Worm (Caenorhabditis elegans) whole organism, L4/young adult: ENCODE results near the gene mtg-1.

ENCODE experiments used
- W03F9.2 ChIP-seq: fragments of 150-350 bp; optimal IDR thresholded peaks from 2 replicates; lab custom pipeline; 2014; ENCODE audit warnings: missing biosample characterization, missing genetic modification characterization
- dao-5 ChIP-seq: sonication (generic microtip); optimal IDR thresholded peaks from 2 replicates; lab custom pipeline; 2016; ENCODE audit warnings: missing genotype, missing genetic modification characterization, moderate library complexity, missing compliant biosample characterization
- him-1 ChIP-seq: sonication (generic microtip); optimal IDR thresholded peaks from 2 replicates; lab custom pipeline; 2016; ENCODE audit warnings: missing genotype, missing genetic modification reagents, missing genetic modification characterization, missing compliant biosample characterization

mtg-1 gene

ce11 chrIII:1558441-1559159, 25.0 kb downstream of the mtg-1 start, which contains the start of the genes eelo-1 and Y67D2.2:
Gene eelo-1, minus strand, starts transcription at chrIII:1558529.
Gene Y67D2.2, plus strand, starts transcription at chrIII:1558800.
- TF ChIP-seq him-1 (tag; lab: Kevin White, UChicago) (no peak), W03F9.2 (tag; lab: Kevin White, UChicago) (peak; percentile 62)

- no peak for TF ChIP-seq him-1 (tag; lab: Kevin White, UChicago)
- no peak for TF ChIP-seq dao-5 (tag; lab: Kevin White, UChicago)
- no peak for TF ChIP-seq W03F9.2 (tag; lab: Kevin White, UChicago)
Observed at ce11 chrIII:1570006-1570405, 36.4 kb downstream of the mtg-1 start, which contains the start of gene rep-1. Gene rep-1, plus strand, starts transcription at chrIII:1570306.

ce11 chrIII:1575651-1576050, 42.1 kb downstream of the mtg-1 start:
- TF ChIP-seq dao-5 (tag; lab: Kevin White, UChicago) (no peak), W03F9.2 (tag; lab: Kevin White, UChicago) (no peak), him-1 (tag; lab: Kevin White, UChicago) (no peak)

- TF ChIP-seq W03F9.2 (tag; lab: Kevin White, UChicago) (no peak), dao-5 (tag; lab: Kevin White, UChicago) (no peak), him-1 (tag; lab: Kevin White, UChicago) (no peak)
Observed at ce11 chrIII:1576451-1576850, 42.9 kb downstream of the mtg-1 start, which contains the start of gene Y22D7AL.7. Gene Y22D7AL.7, plus strand, starts transcription at chrIII:1576751.

- no peak for TF ChIP-seq dao-5 (tag; lab: Kevin White, UChicago)
- TF ChIP-seq W03F9.2 (tag; lab: Kevin White, UChicago), result no peak
- no peak for TF ChIP-seq him-1 (tag; lab: Kevin White, UChicago)
Observed at ce11 chrIII:1578566-1578965, 45.0 kb downstream of the mtg-1 start.

- TF ChIP-seq W03F9.2 (tag; lab: Kevin White, UChicago) (no peak), him-1 (tag; lab: Kevin White, UChicago) (no peak), dao-5 (tag; lab: Kevin White, UChicago) (no peak)
Observed at ce11 chrIII:1579001-1579400, 45.4 kb downstream of the mtg-1 start.

- TF ChIP-seq him-1 (tag; lab: Kevin White, UChicago) (no peak), W03F9.2 (tag; lab: Kevin White, UChicago) (no peak), dao-5 (tag; lab: Kevin White, UChicago) (no peak)
Observed at ce11 chrIII:1580142-1580541, 46.6 kb downstream of the mtg-1 start.

- TF ChIP-seq dao-5 (tag; lab: Kevin White, UChicago) (no peak), W03F9.2 (tag; lab: Kevin White, UChicago) (no peak)
Observed at ce11 chrIII:1583529-1583928, 50.0 kb downstream of the mtg-1 start.

ce11 chrIII:1584216-1584715, 50.7 kb downstream of the mtg-1 start:
- TF ChIP-seq W03F9.2 (tag; lab: Kevin White, UChicago), result no peak
- TF ChIP-seq him-1 (tag; lab: Kevin White, UChicago), result no peak
- TF ChIP-seq dao-5 (tag; lab: Kevin White, UChicago), result no peak
